Worm (Caenorhabditis elegans) whole organism, L1 larva: Measurements from ENCODE around the gene F33D4.4.

Experiments
- C16A3.4 ChIP-seq: fragments of 150-350 bp; optimal IDR thresholded peaks from 2 replicates; lab custom pipeline; 2014; ENCODE audit warnings: missing biosample characterization, missing genetic modification characterization
- C34B4.2 ChIP-seq: sonication (generic microtip); optimal IDR thresholded peaks from 2 replicates; lab custom pipeline; 2017; ENCODE audit warnings: mild to moderate bottlenecking, missing genetic modification characterization, missing compliant biosample characterization
- F16B12.6 ChIP-seq: fragments of 150-350 bp; optimal IDR thresholded peaks from 2 replicates; lab custom pipeline; 2014; ENCODE audit warnings: missing biosample characterization, missing genetic modification characterization
- ama-1 ChIP-seq: fragments of 150-350 bp; optimal IDR thresholded peaks from 2 replicates; lab custom pipeline; 2014
- blmp-1 ChIP-seq: fragments of 150-350 bp; optimal IDR thresholded peaks from 2 replicates; lab custom pipeline; 2014; ENCODE audit warnings: missing biosample characterization, missing genetic modification characterization
- ceh-63 ChIP-seq: fragments of 200-800 bp; sonication (Bioruptor generic); optimal IDR thresholded peaks from 2 replicates; lab custom pipeline; 2018; ENCODE audit warnings: mild to moderate bottlenecking, missing genetic modification characterization, missing compliant biosample characterization
- ceh-8 ChIP-seq: fragments of 200-800 bp; sonication (Bioruptor generic); optimal IDR thresholded peaks from 2 replicates; lab custom pipeline; 2018; ENCODE audit warnings: mild to moderate bottlenecking, missing genetic modification characterization, moderate library complexity, missing compliant biosample characterization
- ceh-82 ChIP-seq, 3 experiments: fragments of 150-350 bp in 1 of 3; sonication (generic microtip) in 2 of 3; optimal IDR thresholded peaks; 2 replicates each; lab custom pipeline; 2014 to 2017; ENCODE audit warnings: missing biosample characterization in 3 of 3, missing genetic modification characterization in 3 of 3
- ceh-88 ChIP-seq: fragments of 200-800 bp; sonication (Bioruptor generic); IDR thresholded peaks from 2 replicates; pipeline ENCODE4 v1.3.6; 2022; ENCODE audit warnings: missing genetic modification characterization, missing compliant biosample characterization
- ces-1 ChIP-seq: fragments of 150-350 bp; optimal IDR thresholded peaks from 2 replicates; lab custom pipeline; 2014; ENCODE audit warnings: missing biosample characterization, missing genetic modification reagents, missing genetic modification characterization
- dpl-1 ChIP-seq, 3 experiments: fragments of 150-350 bp in 2 of 3; sonication (generic microtip) in 1 of 3; optimal IDR thresholded peaks; 2 replicates each; lab custom pipeline; 2014 to 2017; ENCODE audit warnings: missing biosample characterization in 3 of 3, missing genetic modification characterization in 3 of 3, missing genetic modification reagents in 3 of 3
- dsc-1 ChIP-seq: sonication (generic microtip); optimal IDR thresholded peaks from 2 replicates; lab custom pipeline; 2016; ENCODE audit warnings: mild to moderate bottlenecking, missing genetic modification characterization, missing compliant biosample characterization
- efl-1 ChIP-seq, 4 experiments: fragments of 150-350 bp; optimal IDR thresholded peaks in 3 of 4; peaks in 1 of 4; 1 replicate in 1 of 4; 2 replicates in 3 of 4; lab custom pipeline; 2014; ENCODE audit warnings: missing biosample characterization in 2 of 4, missing genetic modification characterization in 2 of 4, missing genetic modification reagents in 2 of 4
- efl-3 ChIP-seq: fragments of 200-800 bp; sonication (Bioruptor generic); optimal IDR thresholded peaks from 2 replicates; lab custom pipeline; 2018; ENCODE audit warnings: mild to moderate bottlenecking, missing genetic modification characterization, missing compliant biosample characterization
- egl-27 ChIP-seq, 2 experiments: fragments of 150-350 bp in 1 of 2; sonication (generic microtip); optimal IDR thresholded peaks; 3 replicates each; lab custom pipeline; 2017 to 2018; ENCODE audit warnings: missing biosample characterization in 2 of 2, missing genetic modification characterization in 2 of 2, missing genetic modification reagents in 2 of 2
- elt-2 ChIP-seq: sonication (generic microtip); optimal IDR thresholded peaks from 2 replicates; lab custom pipeline; 2016; ENCODE audit warnings: missing genetic modification characterization, mild to moderate bottlenecking, inconsistent platforms, missing compliant biosample characterization, missing genetic modification reagents
- fkh-4 ChIP-seq: sonication (generic microtip); optimal IDR thresholded peaks from 2 replicates; lab custom pipeline; 2016; ENCODE audit warnings: missing compliant biosample characterization, missing genetic modification characterization, borderline replicate concordance
- fkh-8 ChIP-seq: sonication (generic microtip); optimal IDR thresholded peaks from 2 replicates; lab custom pipeline; 2016; ENCODE audit warnings: mild to moderate bottlenecking, missing genetic modification characterization, missing compliant biosample characterization
- grh-1 ChIP-seq: fragments of 200-800 bp; sonication (Bioruptor generic); IDR thresholded peaks from 2 replicates; pipeline ENCODE4 v1.3.6; 2022; ENCODE audit warnings: missing genetic modification reagents, missing genetic modification characterization, missing compliant biosample characterization
- jun-1 ChIP-seq: fragments of 150-350 bp; optimal IDR thresholded peaks from 2 replicates; lab custom pipeline; 2014; ENCODE audit warnings: missing biosample characterization, missing genetic modification reagents, missing genetic modification characterization
- lin-13 ChIP-seq: fragments of 150-350 bp; optimal IDR thresholded peaks from 2 replicates; lab custom pipeline; 2014; ENCODE audit warnings: missing biosample characterization, missing genetic modification reagents, missing genetic modification characterization
- lin-14 ChIP-seq: fragments of 200-800 bp; sonication (Bioruptor generic); optimal IDR thresholded peaks from 2 replicates; lab custom pipeline; 2018; ENCODE audit warnings: mild to moderate bottlenecking, missing genetic modification characterization, moderate library complexity, missing compliant biosample characterization
- lin-35 ChIP-seq, 2 experiments: fragments of 150-350 bp; optimal IDR thresholded peaks; 2 replicates each; lab custom pipeline; 2014; ENCODE audit warnings: missing biosample characterization in 2 of 2, missing genetic modification characterization in 2 of 2, missing genetic modification reagents in 2 of 2
- lir-3 ChIP-seq: sonication (generic microtip); optimal IDR thresholded peaks from 2 replicates; lab custom pipeline; 2016; ENCODE audit warnings: mild to moderate bottlenecking, missing genetic modification characterization, moderate library complexity, missing compliant biosample characterization; ENCODE audit not compliant: poor library complexity
- mef-2 ChIP-seq: fragments of 150-350 bp; optimal IDR thresholded peaks from 2 replicates; lab custom pipeline; 2014; ENCODE audit warnings: missing biosample characterization, missing genetic modification characterization
- nhr-11 ChIP-seq: fragments of 150-350 bp; optimal IDR thresholded peaks from 2 replicates; lab custom pipeline; 2014; ENCODE audit warnings: missing biosample characterization, missing genetic modification characterization
- nhr-77 ChIP-seq: fragments of 150-350 bp; optimal IDR thresholded peaks from 2 replicates; lab custom pipeline; 2014; ENCODE audit warnings: missing biosample characterization, missing genetic modification characterization
- pag-3 ChIP-seq: sonication (generic microtip); optimal IDR thresholded peaks from 2 replicates; lab custom pipeline; 2017; ENCODE audit warnings: missing genetic modification characterization, mild to moderate bottlenecking, missing compliant biosample characterization, antibody characterized with exemption, borderline replicate concordance; ENCODE audit not compliant: insufficient read depth
- skn-1 ChIP-seq: fragments of 150-350 bp; optimal IDR thresholded peaks from 2 replicates; lab custom pipeline; 2014; ENCODE audit warnings: missing biosample characterization, missing genetic modification characterization
- snu-23 ChIP-seq: sonication (generic microtip); optimal IDR thresholded peaks from 2 replicates; lab custom pipeline; 2016; ENCODE audit warnings: missing genetic modification characterization, missing compliant biosample characterization
- sox-4 ChIP-seq: sonication (generic microtip); optimal IDR thresholded peaks from 2 replicates; lab custom pipeline; 2016; ENCODE audit warnings: missing genetic modification characterization, missing compliant biosample characterization
- sup-37 ChIP-seq: fragments of 200-800 bp; sonication (Bioruptor generic); optimal IDR thresholded peaks from 2 replicates; lab custom pipeline; 2018; ENCODE audit warnings: mild to moderate bottlenecking, missing genetic modification characterization, missing compliant biosample characterization
- swsn-7 ChIP-seq: sonication (generic microtip); optimal IDR thresholded peaks from 2 replicates; lab custom pipeline; 2016; ENCODE audit warnings: missing genetic modification characterization, missing compliant biosample characterization
- tbx-2 ChIP-seq: sonication (generic microtip); optimal IDR thresholded peaks from 2 replicates; lab custom pipeline; 2016; ENCODE audit warnings: missing genetic modification characterization, missing compliant biosample characterization
- zag-1 ChIP-seq: fragments of 150-350 bp; optimal IDR thresholded peaks from 2 replicates; lab custom pipeline; 2014; ENCODE audit warnings: missing biosample characterization, missing genetic modification characterization
- zip-4 ChIP-seq: fragments of 200-800 bp; sonication (Bioruptor generic); optimal IDR thresholded peaks from 2 replicates; lab custom pipeline; 2018; ENCODE audit warnings: mild to moderate bottlenecking, missing genetic modification characterization, moderate library complexity, missing compliant biosample characterization
- ztf-11 ChIP-seq, 2 experiments: sonication (generic microtip); optimal IDR thresholded peaks; 2 replicates each; lab custom pipeline; 2016 to 2017; ENCODE audit warnings: missing genetic modification characterization in 2 of 2, missing biosample characterization in 1 of 2, missing compliant biosample characterization in 1 of 2
- ztf-4 ChIP-seq: fragments of 150-350 bp; optimal IDR thresholded peaks from 2 replicates; lab custom pipeline; 2014; ENCODE audit warnings: missing biosample characterization, missing genetic modification characterization

F33D4.4 gene

DNA sequence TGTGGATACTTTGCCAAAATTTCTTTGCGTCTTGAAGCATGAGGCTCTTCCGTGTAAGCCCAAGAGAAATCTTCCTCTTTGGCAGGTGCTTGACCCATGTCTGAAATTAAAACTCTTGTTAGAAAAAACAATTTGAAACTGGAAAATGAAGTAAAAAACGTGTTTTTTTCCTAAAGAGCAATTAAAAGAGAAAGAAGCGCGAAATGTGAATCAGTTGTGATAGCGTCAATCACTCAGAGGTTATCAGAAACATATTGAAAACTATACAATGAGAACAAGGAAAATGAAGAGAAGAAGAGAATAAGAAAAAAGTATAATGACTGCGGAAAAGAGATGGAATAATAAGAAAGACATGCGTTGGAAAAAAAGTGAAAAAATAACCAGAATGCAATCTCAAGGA, at the start of gene F33D4.4:
F33D4.4 (minus strand) TSS at position 101 of the 400 bp plus-strand sequence.
- TF ChIP-seq mef-2 (tag; lab: Kevin White, UChicago) (no peak), dsc-1 (tag; lab: Kevin White, UChicago) (peak; percentile 34), ceh-63 (GFP tag; lab: Kevin White, UChicago) (no peak), nhr-11 (tag; lab: Kevin White, UChicago) (no peak), pag-3 (tag; lab: Kevin White, UChicago) (no peak), sox-4 (no peak), ces-1 (GFP tag; lab: Kevin White, UChicago) (no peak), lin-13 (GFP tag; lab: Kevin White, UChicago) (no peak), elt-2 (tag; lab: Kevin White, UChicago) (no peak), blmp-1 (tag; lab: Kevin White, UChicago) (peak; percentile 49)
- TF ChIP-seq, all 84 proteins: peak for 2

DNA sequence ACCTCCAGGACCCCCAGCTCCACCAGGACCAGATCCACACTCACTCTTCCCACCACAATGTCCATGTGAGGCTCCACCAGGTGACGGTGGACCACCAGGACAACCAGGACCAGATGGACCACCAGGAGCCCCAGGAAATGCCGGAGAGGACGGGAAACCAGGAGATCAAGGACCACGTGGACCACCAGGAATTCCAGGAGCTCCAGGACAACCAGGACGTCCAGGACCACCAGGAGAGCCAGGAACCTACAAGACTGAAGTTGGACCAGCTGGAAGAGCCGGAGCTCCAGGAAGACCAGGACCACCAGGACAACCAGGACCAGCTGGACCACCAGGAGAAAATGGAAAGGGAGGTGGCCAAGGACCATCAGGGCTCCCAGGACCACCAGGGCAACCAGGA, 47.4 kb upstream of the F33D4.4 start:
- TF ChIP-seq egl-27 (tag; optimal IDR thresholded peaks at IDR 0.05; lab: Kevin White, UChicago), result no peak
- TF ChIP-seq dpl-1 (GFP tag; optimal IDR thresholded peaks at IDR 0.05; lab: Kevin White, UChicago), result no peak

- no peak for TF ChIP-seq C34B4.2 (tag; lab: Kevin White, UChicago)
- TF ChIP-seq efl-1 (optimal IDR thresholded peaks at IDR 0.05; lab: Kevin White, UChicago), result no peak
- TF ChIP-seq efl-1 (GFP tag; optimal IDR thresholded peaks at IDR 0.05 in 1 of 2; lab: Kevin White, UChicago), result peak in 1 of 2 experiments; percentile 14
- no peak for TF ChIP-seq C16A3.4
- TF ChIP-seq zag-1 (tag; lab: Kevin White, UChicago), result no peak
Observed at ce11 chrIV:7753108-7753507, 46.4 kb upstream of the F33D4.4 start, which contains the start of gene col-14. TSS of gene col-14 (plus strand) at chrIV:7753408.

DNA sequence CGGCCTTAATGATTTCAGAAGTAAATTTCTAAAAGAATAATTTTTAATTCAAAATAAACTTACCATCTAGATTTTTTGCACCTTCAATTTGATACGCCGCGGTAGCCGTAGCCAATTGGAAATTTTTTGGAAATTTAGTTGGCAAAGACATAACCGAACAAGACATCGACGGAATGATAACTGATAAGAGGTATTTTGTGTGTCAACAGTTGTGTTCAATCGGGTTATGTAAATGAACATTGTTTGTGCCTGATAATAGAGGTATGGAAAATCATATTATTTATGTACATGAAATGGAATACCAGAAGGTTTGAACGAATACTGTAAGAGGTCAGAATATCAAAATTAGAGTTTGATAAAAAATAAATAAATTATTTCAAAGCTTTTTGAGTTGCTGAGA, 41.1 kb upstream of the F33D4.4 start, which contains the start of gene klo-1:
klo-1 (minus strand) TSS at position 388 of the 400 bp plus-strand sequence.
- TF ChIP-seq ceh-8 (GFP tag; lab: Kevin White, UChicago) (no peak), ama-1 (lab: Kevin White, UChicago) (no peak), F16B12.6 (tag; lab: Kevin White, UChicago) (no peak), ceh-88 (no peak), nhr-11 (tag; lab: Kevin White, UChicago) (no peak), jun-1 (tag; lab: Kevin White, UChicago) (no peak), elt-2 (tag; lab: Kevin White, UChicago) (peak; percentile 49)

DNA sequence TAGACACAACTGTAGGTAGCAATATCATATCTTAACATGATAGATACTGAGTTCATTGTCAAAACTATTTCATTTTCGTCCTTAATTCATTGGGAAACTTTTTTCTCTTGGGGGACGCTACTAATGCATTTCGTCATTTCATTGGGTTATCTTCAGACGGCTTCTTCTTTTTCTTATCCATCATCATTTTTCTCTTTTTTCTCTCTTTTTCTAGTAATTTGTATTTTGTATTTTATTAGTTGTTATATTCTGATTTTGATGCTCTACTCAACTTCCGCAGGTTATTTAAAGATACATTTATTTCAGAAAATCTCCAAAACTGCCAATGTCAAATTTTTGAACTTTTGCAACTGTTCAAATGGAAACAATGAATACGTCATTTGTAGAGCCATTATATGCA, 36.8 kb upstream of the F33D4.4 start, which contains the start of gene npr-35:
npr-35 (plus strand) TSS at position 301 of the 400 bp plus-strand sequence.
- TF ChIP-seq lin-35 (GFP tag; optimal IDR thresholded peaks at IDR 0.05; lab: Kevin White, UChicago), result no peak

DNA sequence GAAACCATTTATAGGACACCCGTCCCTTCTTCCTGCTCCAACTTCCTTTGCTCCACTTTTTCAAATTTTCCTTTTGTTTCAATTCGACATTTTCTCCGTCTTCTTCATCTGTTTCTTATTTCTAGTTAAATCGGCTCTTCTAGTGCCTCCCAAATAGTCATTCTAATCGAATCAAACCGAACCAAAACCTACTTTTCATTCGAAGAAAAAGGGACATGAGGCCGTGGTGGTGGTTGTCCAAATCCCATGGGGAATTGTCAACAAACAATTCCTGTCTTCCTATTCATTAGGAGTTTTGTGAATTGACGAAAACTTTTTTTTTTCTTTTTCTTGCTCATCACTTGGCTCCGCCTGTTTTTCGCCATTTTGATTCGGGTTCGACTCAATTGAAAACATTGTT, 29.9 kb upstream of the F33D4.4 start:
- TF ChIP-seq efl-3 (no peak), tbx-2 (tag; lab: Kevin White, UChicago) (peak; percentile 39), lir-3 (no peak), grh-1 (GFP tag; lab: Robert Waterston, UW) (no peak), F16B12.6 (tag; lab: Kevin White, UChicago) (no peak), zip-4 (GFP tag; lab: Kevin White, UChicago) (no peak), skn-1 (tag; lab: Kevin White, UChicago) (no peak), lin-14 (GFP tag; lab: Kevin White, UChicago) (peak; percentile 66), sox-4 (no peak)

- TF ChIP-seq sox-4 (no peak), ceh-63 (GFP tag; lab: Kevin White, UChicago) (no peak), ceh-8 (GFP tag; lab: Kevin White, UChicago) (no peak), elt-2 (tag; lab: Kevin White, UChicago) (no peak), ztf-4 (tag; lab: Kevin White, UChicago) (no peak), tbx-2 (tag; lab: Kevin White, UChicago) (no peak), sup-37 (GFP tag; lab: Kevin White, UChicago) (no peak), ztf-11 (tag; optimal IDR thresholded peaks at IDR 0.05; lab: Kevin White, UChicago) (no peak), swsn-7 (no peak), efl-3 (no peak), skn-1 (tag; lab: Kevin White, UChicago) (no peak), fkh-4 (tag; lab: Kevin White, UChicago) (no peak), grh-1 (GFP tag; lab: Robert Waterston, UW) (no peak), snu-23 (GFP tag; lab: Kevin White, UChicago) (no peak), nhr-77 (tag; lab: Kevin White, UChicago) (no peak), egl-27 (tag; optimal IDR thresholded peaks at IDR 0.05; lab: Kevin White, UChicago) (no peak), fkh-8 (no peak), ceh-82 (tag; optimal IDR thresholded peaks at IDR 0.05; lab: Kevin White, UChicago) (no peak), C16A3.4 (no peak)
Observed at ce11 chrIV:7734619-7735018, 27.9 kb upstream of the F33D4.4 start, which contains the start of gene clx-1. TSS of gene clx-1 (plus strand) at chrIV:7734648.
